Worm (Caenorhabditis elegans): ENCODE results near the gene R05D3.8.

R05D3.8 gene

ce11 chrIII:8395685-8396084 is 37.6 kb upstream of the R05D3.8 start, which contains the start of gene ZK353.3:
ZK353.3 (plus strand) TSS chrIII:8395985.
- TF ChIP-seq repo-1 (tag; optimal IDR thresholded peaks at IDR 0.05) (no peak), K12H6.12 (tag; optimal IDR thresholded peaks at IDR 0.05) (no peak), aptf-3 (GFP tag; IDR thresholded peaks at IDR 0.05) (no peak), let-526 (GFP tag; IDR thresholded peaks at IDR 0.05) (no peak), sdz-38 (tag; optimal IDR thresholded peaks at IDR 0.05) (no peak), F37B4.10 (GFP tag; IDR thresholded peaks at IDR 0.05) (no peak)

ce11 chrIII:8394374-8395302 is 36.5 kb upstream of the R05D3.8 start, which contains the start of gene ZK353.10:
ZK353.10 (minus strand) TSS chrIII:8394424.
- TF ChIP-seq bed-2 (GFP tag; IDR thresholded peaks at IDR 0.05) (no peak), ceh-100 (GFP tag; IDR thresholded peaks at IDR 0.05) (no peak), T07F8.4 (tag; optimal IDR thresholded peaks at IDR 0.05) (no peak)

DNA sequence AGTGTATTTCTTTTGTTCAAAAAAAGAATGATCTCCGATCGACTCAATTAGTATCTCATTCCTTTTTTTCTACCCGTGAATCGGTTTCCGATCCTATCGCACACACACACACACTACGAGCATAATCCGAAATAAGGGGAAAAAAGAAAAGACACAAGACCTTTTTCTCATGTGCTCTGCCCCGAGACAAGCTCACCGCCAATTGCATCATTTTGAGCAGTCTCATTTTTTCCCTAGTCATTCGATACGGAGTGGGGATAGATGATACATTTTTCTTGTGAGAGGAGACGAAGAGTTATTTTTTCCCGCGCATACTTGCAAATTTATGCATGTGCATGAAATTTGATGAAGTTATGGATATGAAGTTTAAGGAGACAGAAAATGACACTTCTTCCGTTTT is 34.2 kb upstream of the R05D3.8 start:
- TF ChIP-seq ceh-79 (tag; optimal IDR thresholded peaks at IDR 0.05): no peak
- TF ChIP-seq nfyb-1 (GFP tag; IDR thresholded peaks at IDR 0.05): 0 out of 2 replicates have a peak, but pooled peaks have one; percentile 19
- no peak for TF ChIP-seq mxl-1 (tag; optimal IDR thresholded peaks at IDR 0.05)
- no peak for TF ChIP-seq B0035.1 (tag; optimal IDR thresholded peaks at IDR 0.05)
- TF ChIP-seq lin-54 (GFP tag; optimal IDR thresholded peaks at IDR 0.05): no peak
- no peak for TF ChIP-seq Y79H2A.3 (GFP tag; conservative IDR thresholded peaks at IDR 0.05)
- TF ChIP-seq die-1 (tag; optimal IDR thresholded peaks at IDR 0.05): no peak
- TF ChIP-seq ekl-4 (GFP tag; IDR thresholded peaks at IDR 0.05): no peak
- TF ChIP-seq gei-17 (GFP tag; optimal IDR thresholded peaks at IDR 0.05): no peak
- no peak for TF ChIP-seq nfya-2 (GFP tag; IDR thresholded peaks at IDR 0.05)
- TF ChIP-seq zim-3 (tag; optimal IDR thresholded peaks at IDR 0.05): no peak
- TF ChIP-seq F52B5.7 (tag; optimal IDR thresholded peaks at IDR 0.05): no peak
- TF ChIP-seq K12H6.12 (tag; optimal IDR thresholded peaks at IDR 0.05): peak; percentile 22
- TF ChIP-seq bed-1 (GFP tag; IDR thresholded peaks at IDR 0.05): no peak

ce11 chrIII:8389539-8389938 is 31.4 kb upstream of the R05D3.8 start, which contains the start of gene ZK353.4:
ZK353.4 (minus strand) TSS chrIII:8389639.
- TF ChIP-seq nfya-1 (tag; optimal IDR thresholded peaks at IDR 0.05; ENCODE audit: borderline replicate concordance, insufficient read depth): no peak
- TF ChIP-seq madf-8 (GFP tag; conservative IDR thresholded peaks at IDR 0.05): no peak
- TF ChIP-seq lsy-27 (tag; optimal IDR thresholded peaks at IDR 0.05; ENCODE audit: borderline replicate concordance, insufficient read depth): no peak
- no peak for TF ChIP-seq T07F8.4 (tag; optimal IDR thresholded peaks at IDR 0.05)
- no peak for TF ChIP-seq pha-4 (tag; optimal IDR thresholded peaks at IDR 0.05)

- TF ChIP-seq madf-6 (GFP tag; IDR thresholded peaks at IDR 0.05) (peak; percentile 27; the same call in 1 of the 2 replicates), Y53G8AR.9 (GFP tag; conservative IDR thresholded peaks at IDR 0.05) (0 out of 2 replicates have a peak, but pooled peaks have one; percentile 16), ceh-79 (tag; optimal IDR thresholded peaks at IDR 0.05) (no peak)
These were observed 22.5 kb upstream of the R05D3.8 start, which contains the start of gene R05D3.12 for ce11 chrIII:8380645-8381044. R05D3.12 (plus strand) TSS chrIII:8380945.

- TF ChIP-seq hmg-1.2 (GFP tag; IDR thresholded peaks at IDR 0.05) (peak; percentile 16; the same call in 1 of the 2 replicates), madf-3 (GFP tag; IDR thresholded peaks at IDR 0.05) (no peak), chd-7 (tag; optimal IDR thresholded peaks at IDR 0.05) (no peak), ama-1 (optimal IDR thresholded peaks at IDR 0.05) (no peak), ama-1 (GFP tag; optimal IDR thresholded peaks at IDR 0.05) (peak in 1 of 2 experiments; percentile 38)
These were observed 16.9 kb upstream of the R05D3.8 start, which contains the start of gene met-2 for ce11 chrIII:8375000-8375399. met-2 (plus strand) TSS chrIII:8375300.

All from whole organism, young adult.